Fruit fly (Drosophila melanogaster): Measurements from ENCODE around the gene CG6503.

Gene CG6503

DNA sequence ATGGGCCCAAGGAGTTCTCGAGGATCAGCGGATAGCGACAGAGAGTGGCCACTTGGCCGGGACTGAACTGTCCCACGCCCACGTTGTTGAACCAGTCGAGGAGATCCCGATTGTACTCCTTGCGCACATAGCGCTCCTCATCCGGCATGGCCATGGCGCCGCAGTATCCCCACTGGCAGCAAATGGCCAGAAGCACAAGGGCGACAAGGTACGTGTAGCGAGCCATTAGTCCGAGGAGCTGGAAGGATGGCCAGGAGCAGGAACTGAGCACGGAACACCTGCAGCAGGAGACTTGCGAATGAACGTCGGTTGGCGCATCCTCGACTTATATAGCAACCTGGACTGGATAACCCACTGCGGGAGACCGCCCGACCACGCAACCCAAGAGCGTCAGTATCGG lies 30.9 kb upstream of the CG6503 start, which contains the start of gene Pdf (continued):
- TF ChIP-seq CG6175 (GFP tag; IDR thresholded peaks at IDR 0.05) (0 out of 3 replicates have a peak, but pooled peaks have one; percentile 12), pum (GFP tag; optimal IDR thresholded peaks at IDR 0.05) (no peak), Nf-YA (GFP tag; IDR thresholded peaks at IDR 0.05) (no peak), ro (GFP tag; IDR thresholded peaks at IDR 0.05) (0 out of 2 replicates have a peak, but pooled peaks have one; percentile 7), CrebB (tag; optimal IDR thresholded peaks at IDR 0.05) (no peak), Gsc (GFP tag; IDR thresholded peaks at IDR 0.05) (no peak), tin (GFP tag; optimal IDR thresholded peaks at IDR 0.05) (no peak), CG30020 (tag; optimal IDR thresholded peaks at IDR 0.05) (no peak), CG18764 (GFP tag; optimal IDR thresholded peaks at IDR 0.05) (no peak), al (GFP tag; IDR thresholded peaks at IDR 0.05) (no peak), CG12071 (GFP tag; optimal IDR thresholded peaks at IDR 0.05) (no peak), twi (tag; optimal IDR thresholded peaks at IDR 0.05) (no peak), H2.0 (GFP tag; IDR thresholded peaks at IDR 0.05) (no peak)

DNA sequence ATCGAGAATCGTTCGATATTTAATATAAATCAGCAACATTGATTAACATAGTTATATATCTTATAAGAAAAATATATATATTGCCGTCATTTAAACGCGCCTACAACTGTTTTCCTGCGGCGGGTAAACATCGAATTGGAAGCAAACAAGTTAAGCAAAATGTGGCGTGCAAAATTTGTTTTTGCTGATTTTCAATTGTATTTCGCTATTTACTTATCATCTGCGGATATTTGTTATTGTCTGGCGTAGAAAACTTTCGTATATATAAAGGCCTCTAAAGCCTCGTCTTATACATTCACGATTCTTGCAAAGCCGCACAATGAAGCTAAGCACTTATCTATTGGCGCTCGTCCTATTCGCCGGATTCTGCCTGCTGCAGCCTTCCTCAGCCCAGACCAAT lies 29.6 kb upstream of the CG6503 start, which contains the start of gene CG43117:
TSS of gene CG43117 (plus strand) at position 301 of the 400 bp plus-strand sequence.
- TF ChIP-seq chm (GFP tag; IDR thresholded peaks at IDR 0.05): no peak
- TF ChIP-seq corto (GFP tag; optimal IDR thresholded peaks at IDR 0.05): no peak
- no peak for TF ChIP-seq yki (optimal IDR thresholded peaks at IDR 0.05)
- no peak for TF ChIP-seq Sox100B (GFP tag; optimal IDR thresholded peaks at IDR 0.05)
- no peak for TF ChIP-seq Hand (GFP tag; optimal IDR thresholded peaks at IDR 0.05)
- peak; percentile 20 for TF ChIP-seq sens (GFP tag)

DNA sequence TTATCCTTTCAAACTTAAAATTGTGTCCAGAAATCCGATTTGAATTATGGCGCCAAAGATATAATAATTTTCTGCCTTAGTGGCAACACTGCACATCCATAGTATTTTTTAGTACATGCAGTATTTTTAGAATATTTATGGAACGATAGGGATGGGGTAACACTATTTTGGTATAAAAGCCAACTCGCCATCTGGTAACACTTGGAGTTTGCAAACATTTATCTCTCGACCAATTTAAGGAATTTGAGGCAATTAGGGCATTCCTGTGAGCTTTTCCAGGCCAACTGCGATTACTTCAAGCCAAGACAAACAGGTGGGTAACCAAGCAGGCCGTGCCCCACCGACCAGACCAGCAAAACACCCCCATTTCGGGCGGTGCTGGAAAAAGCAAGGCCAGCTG lies 27.4 kb upstream of the CG6503 start, which contains the start of gene CG5447:
TSS of gene CG5447 (plus strand) at position 190 of the 400 bp plus-strand sequence.
- TF ChIP-seq hb (GFP tag; IDR thresholded peaks at IDR 0.05; ENCODE audit: partially characterized antibody) (no peak), ssp (GFP tag; IDR thresholded peaks at IDR 0.05) (no peak), bab2 (GFP tag; optimal IDR thresholded peaks at IDR 0.05) (no peak), nerfin-1 (tag; optimal IDR thresholded peaks at IDR 0.05) (peak; percentile 30), CG12769 (tag; optimal IDR thresholded peaks at IDR 0.05) (no peak), CG3847 (GFP tag; IDR thresholded peaks at IDR 0.05) (peak; percentile 59), CG2116 (GFP tag; optimal IDR thresholded peaks at IDR 0.05) (no peak), Lim3 (GFP tag; IDR thresholded peaks at IDR 0.05) (no peak), Scr (GFP tag; IDR thresholded peaks at IDR 0.05; ENCODE audit: partially characterized antibody) (0 out of 2 replicates have a peak, but pooled peaks have one; percentile 26), CG8281 (tag; optimal IDR thresholded peaks at IDR 0.05) (no peak), Oli (tag; optimal IDR thresholded peaks at IDR 0.05) (no peak), bowl (GFP tag; IDR thresholded peaks at IDR 0.05) (no peak), zfh1 (GFP tag; IDR thresholded peaks at IDR 0.05) (no peak), ham (GFP tag; IDR thresholded peaks at IDR 0.05) (no peak), CG7372 (GFP tag; IDR thresholded peaks at IDR 0.05) (no peak), CG1792 (GFP tag; optimal IDR thresholded peaks at IDR 0.05) (no peak), CG6175 (GFP tag; IDR thresholded peaks at IDR 0.05) (no peak), stwl (tag; optimal IDR thresholded peaks at IDR 0.05) (peak; percentile 91), tx (GFP tag; optimal IDR thresholded peaks at IDR 0.05) (peak; percentile 24), CG1647 (GFP tag; optimal IDR thresholded peaks at IDR 0.05) (no peak), Drgx (GFP tag; IDR thresholded peaks at IDR 0.05) (no peak), rib (GFP tag; IDR thresholded peaks at IDR 0.05) (no peak), gfzf (GFP tag; optimal IDR thresholded peaks at IDR 0.05) (peak; percentile 87), CG17361 (GFP tag; IDR thresholded peaks at IDR 0.05) (no peak), crp (GFP tag; optimal IDR thresholded peaks at IDR 0.05) (no peak), trem (tag; optimal IDR thresholded peaks at IDR 0.05) (peak; percentile 71), CG4328 (GFP tag; optimal IDR thresholded peaks at IDR 0.05) (no peak), tna (GFP tag; IDR thresholded peaks at IDR 0.05; ENCODE audit: partially characterized antibody) (no peak), inv (GFP tag; IDR thresholded peaks at IDR 0.05; ENCODE audit: partially characterized antibody) (no peak), Sin3A (optimal IDR thresholded peaks at IDR 0.05) (peak; percentile 15), seq (GFP tag; IDR thresholded peaks at IDR 0.05) (no peak), Xbp1 (GFP tag; optimal IDR thresholded peaks at IDR 0.05) (no peak), CG9437 (GFP tag; optimal IDR thresholded peaks at IDR 0.05) (no peak)
